Worm (Caenorhabditis elegans): ENCODE data around the gene C49F5.13.
A peak's percentile ranks its signal among the peaks of the same experiment; 100 is the strongest.

C49F5.13 gene

DNA sequence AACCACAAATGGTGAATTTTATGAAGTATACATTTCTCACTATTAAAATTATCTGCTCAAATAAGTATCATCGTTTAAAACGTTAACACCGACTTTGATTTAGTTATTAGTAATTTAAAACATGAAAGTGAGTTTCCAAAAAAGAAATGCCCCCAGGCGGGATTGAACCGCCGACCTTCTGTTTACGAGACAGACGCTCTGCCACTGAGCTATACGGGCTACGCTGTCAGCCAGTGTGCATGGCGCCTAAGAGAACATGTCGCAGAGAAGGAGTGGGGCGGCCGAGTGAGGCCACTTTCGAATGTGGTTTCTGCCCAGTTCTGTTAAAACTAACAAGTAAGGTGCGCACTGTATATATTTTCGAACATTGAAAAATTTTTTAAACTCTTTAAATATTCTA lies 26.3 kb upstream of the C49F5.13 start (continued):
- no peak for TF ChIP-seq alr-1 (tag; optimal IDR thresholded peaks at IDR 0.05)
- TF ChIP-seq ama-1 (optimal IDR thresholded peaks at IDR 0.05), result no peak
- no peak for TF ChIP-seq nhr-11 (tag; optimal IDR thresholded peaks at IDR 0.05)
- TF ChIP-seq unc-55 (GFP tag; optimal IDR thresholded peaks at IDR 0.05), result peak; percentile 48
- TF ChIP-seq mdl-1 (tag; optimal IDR thresholded peaks at IDR 0.05), result peak in 1 of 2 experiments; percentile 4
- TF ChIP-seq Y55F3AM.14 (GFP tag; optimal IDR thresholded peaks at IDR 0.05), result no peak
- TF ChIP-seq aly-2 (tag; optimal IDR thresholded peaks at IDR 0.05), result no peak

DNA sequence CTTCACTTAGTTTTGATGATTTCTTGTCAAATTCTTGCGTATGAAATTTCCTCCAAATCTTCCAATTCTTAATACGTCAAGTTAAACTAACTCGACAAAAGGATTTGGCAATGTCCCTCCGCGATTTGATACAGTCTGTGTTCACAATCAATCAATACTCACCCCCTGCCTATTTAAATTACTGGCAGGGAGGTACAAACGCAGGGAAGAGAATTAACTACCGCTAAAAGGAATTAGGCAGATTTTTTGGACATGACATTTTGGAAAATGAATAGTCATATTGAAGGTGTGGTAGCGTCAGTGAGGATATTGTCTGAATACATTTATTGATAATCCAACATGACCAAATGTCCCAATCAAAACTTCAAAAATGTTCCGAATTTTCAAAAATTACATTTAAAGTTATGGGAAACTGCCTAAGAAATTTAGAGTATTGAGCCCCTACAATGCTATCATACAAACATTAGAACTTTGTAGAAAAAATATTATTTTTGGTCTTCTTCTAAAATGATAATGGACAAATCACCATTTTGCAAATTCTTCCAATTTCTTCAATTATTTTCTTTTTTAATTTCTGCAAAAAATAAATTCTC lies 23.8 kb upstream of the C49F5.13 start:
- TF ChIP-seq ztf-11 (tag; optimal IDR thresholded peaks at IDR 0.05) (peak; percentile 77), ztf-1 (GFP tag; conservative IDR thresholded peaks at IDR 0.05) (0 out of 2 replicates have a peak, but pooled peaks have one; percentile 55), nhr-10 (tag; optimal IDR thresholded peaks at IDR 0.05) (peak; percentile 99), sem-4 (tag; optimal IDR thresholded peaks at IDR 0.05) (peak; percentile 97), snpc-4 (tag; optimal IDR thresholded peaks at IDR 0.05) (peak; percentile 91), nhr-129 (tag; optimal IDR thresholded peaks at IDR 0.05) (peak; percentile 100), lsy-2 (tag; optimal IDR thresholded peaks at IDR 0.05) (peak; percentile 95 to 97), F13H6.1 (tag; optimal IDR thresholded peaks at IDR 0.05) (peak; percentile 98), mbf-1 (tag; optimal IDR thresholded peaks at IDR 0.05) (peak; percentile 75), gmeb-1 (tag; optimal IDR thresholded peaks at IDR 0.05) (peak; percentile 97), lin-39 (tag; optimal IDR thresholded peaks at IDR 0.05) (peak; percentile 93), unc-62 (GFP tag; optimal IDR thresholded peaks at IDR 0.05) (peak; percentile 93), peb-1 (tag; optimal IDR thresholded peaks at IDR 0.05) (no peak), mab-5 (tag; optimal IDR thresholded peaks at IDR 0.05) (peak; percentile 98), nhr-25 (tag; optimal IDR thresholded peaks at IDR 0.05) (peak; percentile 98), alr-1 (tag; optimal IDR thresholded peaks at IDR 0.05) (no peak), elt-3 (tag; optimal IDR thresholded peaks at IDR 0.05) (peak; percentile 77), nhr-12 (tag; optimal IDR thresholded peaks at IDR 0.05) (peak; percentile 70), nhr-23 (tag; optimal IDR thresholded peaks at IDR 0.05) (no peak), nhr-11 (tag; optimal IDR thresholded peaks at IDR 0.05) (peak; percentile 62), ama-1 (optimal IDR thresholded peaks at IDR 0.05) (peak; percentile 51), blmp-1 (tag; optimal IDR thresholded peaks at IDR 0.05; ENCODE audit: insufficient read depth) (peak; percentile 93), mdl-1 (tag; optimal IDR thresholded peaks at IDR 0.05) (peak; percentile 90 to 92), C34F6.9 (tag; optimal IDR thresholded peaks at IDR 0.05) (peak; percentile 98), elt-1 (tag; optimal IDR thresholded peaks at IDR 0.05) (no peak), nhr-237 (tag; optimal IDR thresholded peaks at IDR 0.05) (peak; percentile 96), dmd-4 (tag; optimal IDR thresholded peaks at IDR 0.05) (peak; percentile 75), R02D3.7 (tag; optimal IDR thresholded peaks at IDR 0.05) (peak; percentile 78), nhr-77 (tag; optimal IDR thresholded peaks at IDR 0.05) (peak; percentile 98), Y55F3AM.14 (GFP tag; optimal IDR thresholded peaks at IDR 0.05) (peak; percentile 92), egl-27 (tag; optimal IDR thresholded peaks at IDR 0.05) (peak; percentile 99), sma-3 (GFP tag; optimal IDR thresholded peaks at IDR 0.05) (peak; percentile 99), sma-9 (GFP tag; optimal IDR thresholded peaks at IDR 0.05) (peak; percentile 99), sma-9 (tag; optimal IDR thresholded peaks at IDR 0.05) (no peak), ztf-4 (tag; optimal IDR thresholded peaks at IDR 0.05) (peak; percentile 91), nhr-21 (tag; optimal IDR thresholded peaks at IDR 0.05) (peak; percentile 100), fos-1 (tag; optimal IDR thresholded peaks at IDR 0.05) (peak; percentile 98), lin-13 (GFP tag; optimal IDR thresholded peaks at IDR 0.05) (peak; percentile 99), crh-2 (tag; optimal IDR thresholded peaks at IDR 0.05) (peak; percentile 99), zag-1 (tag; optimal IDR thresholded peaks at IDR 0.05) (peak; percentile 96), unc-55 (GFP tag; optimal IDR thresholded peaks at IDR 0.05) (peak; percentile 99), skn-1 (tag; optimal IDR thresholded peaks at IDR 0.05) (peak; percentile 98), ceh-16 (tag; optimal IDR thresholded peaks at IDR 0.05) (peak; percentile 92), unc-39 (tag; optimal IDR thresholded peaks at IDR 0.05) (peak; percentile 89), lin-11 (tag; optimal IDR thresholded peaks at IDR 0.05) (peak; percentile 76), ZK546.5 (tag; optimal IDR thresholded peaks at IDR 0.05) (peak; percentile 71), ceh-82 (tag; optimal IDR thresholded peaks at IDR 0.05) (peak; percentile 96), nhr-6 (tag; optimal IDR thresholded peaks at IDR 0.05) (peak; percentile 99), aly-2 (tag; optimal IDR thresholded peaks at IDR 0.05) (no peak)
